Worm (Caenorhabditis elegans) whole organism, late embryonic: Measurements from ENCODE around the gene dpy-18.

ENCODE experiments used
- ahr-1 ChIP-seq: sonication (generic microtip); optimal IDR thresholded peaks from 2 replicates; lab custom pipeline; 2016; ENCODE audit warnings: missing genetic modification characterization, missing compliant biosample characterization
- ceh-30 ChIP-seq: fragments of 150-350 bp; optimal IDR thresholded peaks from 2 replicates; lab custom pipeline; 2014; ENCODE audit warnings: missing biosample characterization, missing genetic modification characterization
- ceh-34 ChIP-seq: sonication (generic microtip); optimal IDR thresholded peaks from 2 replicates; lab custom pipeline; 2016; ENCODE audit warnings: mild to moderate bottlenecking, missing genetic modification characterization, missing compliant biosample characterization
- ceh-45 ChIP-seq: fragments of 200-800 bp; sonication (Bioruptor generic); IDR thresholded peaks from 2 replicates; pipeline ENCODE4 v1.3.6; 2022; ENCODE audit warnings: missing genetic modification reagents, missing genetic modification characterization, missing compliant biosample characterization
- dve-1 ChIP-seq: sonication (generic microtip); optimal IDR thresholded peaks from 2 replicates; lab custom pipeline; 2017; ENCODE audit warnings: antibody characterized with exemption, mild to moderate bottlenecking, missing genetic modification characterization, missing compliant biosample characterization
- elt-2 ChIP-seq: sonication (generic microtip); optimal IDR thresholded peaks from 2 replicates; lab custom pipeline; 2016; ENCODE audit warnings: missing genetic modification reagents, missing genetic modification characterization, missing compliant biosample characterization
- lin-11 ChIP-seq: fragments of 200-800 bp; sonication (Bioruptor generic); optimal IDR thresholded peaks from 2 replicates; lab custom pipeline; 2018; ENCODE audit warnings: mild to moderate bottlenecking, missing genetic modification characterization, missing compliant biosample characterization
- pha-4 ChIP-seq: fragments of 150-350 bp; optimal IDR thresholded peaks from 2 replicates; lab custom pipeline; 2018; ENCODE audit warnings: missing biosample characterization, missing genetic modification reagents, missing genetic modification characterization
- tbx-2 ChIP-seq: sonication (generic microtip); optimal IDR thresholded peaks from 2 replicates; lab custom pipeline; 2016; ENCODE audit warnings: missing genetic modification characterization, missing compliant biosample characterization

- TF ChIP-seq ceh-30 (tag; lab: Kevin White, UChicago) (no peak), pha-4 (tag; lab: Kevin White, UChicago) (no peak), elt-2 (tag; lab: Kevin White, UChicago) (no peak), ceh-34 (no peak), ahr-1 (tag; lab: Kevin White, UChicago) (no peak), lin-11 (tag; lab: Kevin White, UChicago) (no peak), ceh-45 (GFP tag; lab: Robert Waterston, UW) (no peak), tbx-2 (tag; lab: Kevin White, UChicago) (no peak), dve-1 (tag; lab: Kevin White, UChicago) (no peak)
Observed at ce11 chrIII:11381922-11382321, 4.1 kb upstream of the dpy-18 start, which contains the start of gene subs-4.
